Fruit fly (Drosophila melanogaster): ENCODE measurements around the gene CG18557.

- no peak for TF ChIP-seq Blimp-1 (GFP tag; optimal IDR thresholded peaks at IDR 0.05)
- TF ChIP-seq CG6854 (GFP tag; optimal IDR thresholded peaks at IDR 0.05), result no peak
- no peak for TF ChIP-seq CG8632 (GFP tag; optimal IDR thresholded peaks at IDR 0.05)
- peak; percentile 70 for TF ChIP-seq vri (GFP tag; optimal IDR thresholded peaks at IDR 0.05)
- TF ChIP-seq lz (GFP tag; optimal IDR thresholded peaks at IDR 0.05), result no peak
- no peak for TF ChIP-seq CG7368 (GFP tag; optimal IDR thresholded peaks at IDR 0.05)
- no peak for TF ChIP-seq CG34406 (GFP tag; optimal IDR thresholded peaks at IDR 0.05)
Observed at dm6 chr2L:2865560-2866309, 20.2 kb upstream of the CG18557 start.
